Fruit fly (Drosophila melanogaster) Kc167 (cell line): ENCODE measurements around the gene CG14537.
"Not testable (repeated sequence)": the region's sequence is repeated elsewhere in the genome, so short reads cannot be mapped to it uniquely, and the experiment has no call there.

ENCODE experiments used
- Myc ChIP-seq: fragments of >200 bp; optimal IDR thresholded peaks from 2 replicates; lab custom pipeline; 2017; ENCODE audit warnings: missing external identifiers
- Sin3A ChIP-seq: fragments of >200 bp; optimal IDR thresholded peaks from 2 replicates; lab custom pipeline; 2018; ENCODE audit warnings: missing external identifiers
- h ChIP-seq: fragments of >200 bp; optimal IDR thresholded peaks from 3 replicates; lab custom pipeline; 2018; ENCODE audit warnings: missing external identifiers
- insv ChIP-seq: fragments of >200 bp; optimal IDR thresholded peaks from 3 replicates; lab custom pipeline; 2018; ENCODE audit warnings: missing external identifiers
- psq ChIP-seq: fragments of >200 bp; optimal IDR thresholded peaks from 2 replicates; lab custom pipeline; 2017; ENCODE audit warnings: missing external identifiers
- ttk ChIP-seq: sonication (Bioruptor generic); optimal IDR thresholded peaks from 2 replicates; lab custom pipeline; 2017; ENCODE audit warnings: missing external identifiers

CG14537 gene

DNA sequence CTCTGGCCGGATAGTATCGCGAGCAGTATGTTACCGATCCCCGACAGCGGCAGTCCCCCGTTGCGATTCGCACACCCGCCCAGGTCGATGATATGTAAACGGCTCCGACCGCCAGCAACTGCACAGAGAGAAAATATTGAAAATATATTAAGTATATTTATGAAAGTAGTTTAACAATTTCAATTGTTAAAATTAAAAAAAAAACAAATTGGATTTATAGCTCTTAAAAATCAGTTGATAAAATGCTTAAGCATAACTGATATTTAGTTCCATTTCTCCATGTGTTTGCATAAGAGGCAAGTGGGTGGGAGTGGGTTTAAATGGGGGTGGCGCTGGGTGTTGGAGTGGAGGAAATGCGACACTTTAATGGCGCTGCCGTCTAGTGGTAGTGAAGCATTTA lies 9.2 kb downstream of the CG14537 start:
- no peak for TF ChIP-seq psq (lab: Kevin White, UChicago)
- no peak for TF ChIP-seq ttk (lab: Kevin White, UChicago)

- TF ChIP-seq insv (lab: Kevin White, UChicago) (no peak), Myc (lab: Kevin White, UChicago) (no peak), h (lab: Kevin White, UChicago) (no peak), psq (lab: Kevin White, UChicago) (no peak), Sin3A (lab: Kevin White, UChicago) (no peak), ttk (lab: Kevin White, UChicago) (no peak)
Measured at dm6 chr2L:7850406-7850805, 10.2 kb downstream of the CG14537 start.

- no peak for TF ChIP-seq ttk (lab: Kevin White, UChicago)
- no peak for TF ChIP-seq Myc (lab: Kevin White, UChicago)
- no peak for TF ChIP-seq psq (lab: Kevin White, UChicago)
- no peak for TF ChIP-seq insv (lab: Kevin White, UChicago)
- TF ChIP-seq Sin3A (lab: Kevin White, UChicago), result no peak
Measured at dm6 chr2L:7851609-7852008, 11.4 kb downstream of the CG14537 start.

- no peak for TF ChIP-seq insv (lab: Kevin White, UChicago)
- no peak for TF ChIP-seq Myc (lab: Kevin White, UChicago)
- no peak for TF ChIP-seq h (lab: Kevin White, UChicago)
- TF ChIP-seq psq (lab: Kevin White, UChicago), result no peak
- no peak for TF ChIP-seq ttk (lab: Kevin White, UChicago)
- no peak for TF ChIP-seq Sin3A (lab: Kevin White, UChicago)
Measured at dm6 chr2L:7855108-7855507, 14.9 kb downstream of the CG14537 start, which contains the start of gene CG14535. CG14535 (minus strand) TSS chr2L:7855475.

dm6 chr2L:7856380-7857127 lies 16.3 kb downstream of the CG14537 start, which contains the start of gene lectin-28C:
lectin-28C (plus strand) TSS chr2L:7857077.
- TF ChIP-seq ttk, Sin3A, Myc (lab: Kevin White, UChicago): not testable (repeated sequence)

DNA sequence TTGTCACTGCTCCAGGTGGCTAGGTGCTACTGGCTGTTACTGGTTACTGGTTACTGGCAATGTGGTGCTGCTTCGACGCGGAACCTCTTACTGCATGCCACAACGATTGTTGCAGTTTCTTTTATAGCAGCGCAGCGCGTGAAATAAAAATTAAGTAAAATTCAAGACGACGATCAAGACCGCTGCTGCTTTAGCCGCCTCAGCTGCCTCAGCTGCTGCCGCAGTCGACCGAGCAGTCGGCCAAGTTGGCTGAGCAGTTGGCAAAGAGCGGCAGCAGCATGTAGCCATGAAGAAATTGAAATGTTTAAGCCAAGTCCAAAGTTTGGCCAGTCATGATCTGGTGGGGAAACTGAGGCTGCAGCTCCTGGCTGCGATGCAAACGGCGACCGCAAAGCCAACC lies 20.5 kb downstream of the CG14537 start, which contains the start of gene TwdlE:
Gene TwdlE (minus strand): TSS at position 101 of the 400 bp plus-strand sequence.
- TF ChIP-seq Sin3A (lab: Kevin White, UChicago) (no peak), Myc (lab: Kevin White, UChicago) (no peak), psq (lab: Kevin White, UChicago) (no peak), ttk (lab: Kevin White, UChicago) (no peak), insv (lab: Kevin White, UChicago) (no peak), h (lab: Kevin White, UChicago) (no peak)

- TF ChIP-seq psq (lab: Kevin White, UChicago), result no peak
- no peak for TF ChIP-seq ttk (lab: Kevin White, UChicago)
- no peak for TF ChIP-seq h (lab: Kevin White, UChicago)
- no peak for TF ChIP-seq Sin3A (lab: Kevin White, UChicago)
- TF ChIP-seq Myc (lab: Kevin White, UChicago), result no peak
- no peak for TF ChIP-seq insv (lab: Kevin White, UChicago)
Measured at dm6 chr2L:7861733-7862132, 21.5 kb downstream of the CG14537 start.

DNA sequence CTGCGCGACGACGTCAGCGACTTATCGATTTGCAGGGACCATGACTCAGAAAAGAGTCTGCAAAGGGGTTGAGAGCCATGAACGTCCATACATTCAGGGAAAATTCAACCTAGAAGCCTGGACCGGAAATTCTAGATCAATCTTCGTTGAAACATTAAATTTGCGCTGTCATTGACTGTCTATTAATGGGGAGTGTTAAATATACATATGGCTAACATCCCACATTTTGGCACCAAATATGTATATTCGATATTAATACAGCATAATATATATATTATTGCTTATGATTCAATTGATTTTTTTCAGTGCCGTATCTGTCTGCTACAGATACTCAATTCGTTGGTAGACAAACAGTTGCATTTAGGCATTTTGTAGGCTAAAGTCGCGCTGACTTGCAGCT lies 28.4 kb downstream of the CG14537 start:
- TF ChIP-seq Myc (lab: Kevin White, UChicago) (no peak), h (lab: Kevin White, UChicago) (no peak), Sin3A (lab: Kevin White, UChicago) (no peak), ttk (lab: Kevin White, UChicago) (no peak), insv (lab: Kevin White, UChicago) (no peak), psq (lab: Kevin White, UChicago) (no peak)

DNA sequence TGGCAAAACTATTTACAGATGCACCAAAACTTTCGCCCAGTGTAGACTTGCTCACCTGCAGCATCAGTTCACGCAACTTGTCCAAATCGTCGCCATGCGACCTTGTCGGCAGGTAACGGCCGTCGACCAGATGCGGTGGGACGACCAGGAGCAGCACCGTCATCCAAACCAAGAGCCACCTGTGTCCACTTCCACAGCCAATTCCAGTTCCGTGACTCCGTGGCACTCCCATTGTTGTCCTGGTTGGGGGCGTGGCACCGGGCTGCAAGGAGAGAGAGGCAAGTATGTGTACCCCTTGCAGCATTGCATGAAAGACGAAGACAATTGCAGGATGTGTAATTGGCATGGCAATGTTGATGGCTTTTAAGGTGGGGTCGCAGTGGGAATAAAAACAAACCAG lies 30.0 kb downstream of the CG14537 start:
- TF ChIP-seq insv (lab: Kevin White, UChicago) (no peak), psq (lab: Kevin White, UChicago) (no peak), ttk (lab: Kevin White, UChicago) (no peak), Sin3A (lab: Kevin White, UChicago) (no peak), h (lab: Kevin White, UChicago) (no peak), Myc (lab: Kevin White, UChicago) (no peak)

DNA sequence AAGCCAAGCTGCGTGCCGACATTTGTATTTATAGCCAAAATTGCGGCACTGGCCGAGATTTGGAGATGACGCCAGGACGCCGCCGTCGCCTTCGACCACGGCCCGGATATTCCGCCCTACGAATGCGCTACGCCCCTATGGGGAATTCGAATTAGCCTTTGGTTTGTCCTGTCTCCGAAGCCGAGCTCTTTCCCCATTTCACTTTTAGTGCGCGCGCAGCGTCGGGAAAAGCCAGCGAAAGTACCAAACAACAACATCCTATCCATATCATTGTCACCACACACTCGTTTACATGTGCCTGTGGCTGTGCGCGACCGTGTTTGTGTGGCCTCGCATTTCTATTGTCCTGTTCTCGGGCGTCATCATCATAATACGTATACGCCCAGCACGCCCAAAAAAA lies 31.1 kb downstream of the CG14537 start, which contains the start of gene Proc:
Gene Proc (minus strand): TSS at position 101 of the 400 bp plus-strand sequence.
- TF ChIP-seq psq (lab: Kevin White, UChicago), result no peak
- no peak for TF ChIP-seq Myc (lab: Kevin White, UChicago)
- no peak for TF ChIP-seq Sin3A (lab: Kevin White, UChicago)
- no peak for TF ChIP-seq insv (lab: Kevin White, UChicago)
- TF ChIP-seq ttk (lab: Kevin White, UChicago), result no peak
- no peak for TF ChIP-seq h (lab: Kevin White, UChicago)

- no peak for TF ChIP-seq Sin3A (lab: Kevin White, UChicago)
- TF ChIP-seq ttk (lab: Kevin White, UChicago), result no peak
Measured at dm6 chr2L:7871821-7872524, 31.7 kb downstream of the CG14537 start.
